Worm (Caenorhabditis elegans): ENCODE data around the gene rsr-2.

- no peak for TF ChIP-seq ama-1 (optimal IDR thresholded peaks at IDR 0.05)
- no peak for TF ChIP-seq ceh-36 (tag; optimal IDR thresholded peaks at IDR 0.05)
- TF ChIP-seq aly-1 (tag; optimal IDR thresholded peaks at IDR 0.05) = no peak
- no peak for TF ChIP-seq scrt-1 (GFP tag; IDR thresholded peaks at IDR 0.05)
- no peak for TF ChIP-seq pes-1 (GFP tag; IDR thresholded peaks at IDR 0.05)
- TF ChIP-seq sea-1 (GFP tag; conservative IDR thresholded peaks at IDR 0.05) = no peak
Observed at ce11 chrII:12260538-12260937, 35.4 kb downstream of the rsr-2 start.
